Fruit fly (Drosophila melanogaster) whole organism, adult: ENCODE data around the gene Crz.

ENCODE experiments used
- CG11617 ChIP-seq: fragments of 200-800 bp; sonication (Bioruptor generic); optimal IDR thresholded peaks from 2 replicates; lab custom pipeline; 2017; ENCODE audit warnings: mild to moderate bottlenecking, missing biosample characterization, missing genetic modification reagents, missing genetic modification characterization
- CG12768 ChIP-seq: fragments of 200-800 bp; sonication (Bioruptor generic); optimal IDR thresholded peaks from 2 replicates; lab custom pipeline; 2017; ENCODE audit warnings: missing biosample characterization, missing genetic modification characterization, mild to moderate bottlenecking, moderate library complexity, missing genetic modification reagents
- CG7045 ChIP-seq: fragments of 200-800 bp; sonication (Bioruptor generic); optimal IDR thresholded peaks from 2 replicates; lab custom pipeline; 2017; ENCODE audit warnings: missing biosample characterization, mild to moderate bottlenecking, missing genetic modification characterization
- CG7101 ChIP-seq: fragments of 200-800 bp; sonication (Bioruptor generic); optimal IDR thresholded peaks from 2 replicates; lab custom pipeline; 2018; ENCODE audit warnings: missing biosample characterization, mild to moderate bottlenecking, missing genetic modification characterization, moderate library complexity
- Clk ChIP-seq: fragments of 200-800 bp; sonication (Bioruptor generic); optimal IDR thresholded peaks from 2 replicates; lab custom pipeline; 2017; ENCODE audit warnings: missing biosample characterization, missing genetic modification characterization
- Hr96 ChIP-seq: fragments of 200-800 bp; sonication (Bioruptor generic); optimal IDR thresholded peaks from 2 replicates; lab custom pipeline; 2016; ENCODE audit warnings: missing biosample characterization, missing genetic modification characterization
- cnc ChIP-seq, 2 experiments: fragments of >200 bp; optimal IDR thresholded peaks; 2 replicates each; lab custom pipeline; 2017
- kay ChIP-seq: fragments of 200-800 bp; sonication (Bioruptor generic); peaks from one replicate; lab custom pipeline; 2016; ENCODE audit warnings: missing biosample characterization, missing genetic modification characterization, borderline replicate concordance

- no peak for TF ChIP-seq Clk (GFP tag; lab: Kevin White, UChicago)
- no peak for TF ChIP-seq CG7045 (GFP tag; lab: Kevin White, UChicago)
- TF ChIP-seq cnc (optimal IDR thresholded peaks at IDR 0.05; lab: Kevin White, UChicago), result no peak
- TF ChIP-seq CG11617 (GFP tag; lab: Kevin White, UChicago), result no peak
- TF ChIP-seq kay (GFP tag; lab: Kevin White, UChicago), result no peak
- TF ChIP-seq CG7101 (tag; lab: Kevin White, UChicago), result no peak
- no peak for TF ChIP-seq CG12768 (GFP tag; lab: Kevin White, UChicago)
- TF ChIP-seq Hr96 (GFP tag; lab: Kevin White, UChicago), result no peak
These were observed 18.5 kb upstream of the Crz start for dm6 chr3R:14296126-14296525.
